Fruit fly (Drosophila melanogaster): ENCODE data around the gene Root.

Root gene

DNA sequence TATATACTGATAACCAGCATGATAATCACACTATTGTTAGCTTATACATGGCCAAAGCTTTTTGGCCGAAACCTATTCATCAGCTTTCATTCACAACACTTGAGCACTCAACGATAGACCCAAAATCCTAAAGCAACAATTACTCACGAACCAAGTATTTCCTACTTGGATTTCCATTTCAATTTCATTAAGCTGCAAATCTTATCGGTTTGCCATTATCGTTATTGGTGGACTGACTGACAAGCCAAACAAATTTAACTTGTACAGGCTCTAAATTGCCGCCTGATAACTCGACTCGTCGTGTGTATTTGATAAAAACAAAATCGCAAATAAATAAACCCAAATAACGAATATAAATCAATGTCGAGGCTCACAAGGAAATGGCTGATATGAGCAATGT, 28.1 kb upstream of the Root start:
- no peak for TF ChIP-seq CG8301 (tag; optimal IDR thresholded peaks at IDR 0.05)
- no peak for TF ChIP-seq CG34367 (tag; optimal IDR thresholded peaks at IDR 0.05)
- TF ChIP-seq CG17806 (tag; optimal IDR thresholded peaks at IDR 0.05), result no peak
- TF ChIP-seq CG8159 (tag; optimal IDR thresholded peaks at IDR 0.05), result no peak
- no peak for TF ChIP-seq CG10348 (GFP tag; IDR thresholded peaks at IDR 0.05)
- TF ChIP-seq CG4496 (GFP tag; IDR thresholded peaks at IDR 0.05), result no peak
- TF ChIP-seq gl (tag; optimal IDR thresholded peaks at IDR 0.05), result no peak

DNA sequence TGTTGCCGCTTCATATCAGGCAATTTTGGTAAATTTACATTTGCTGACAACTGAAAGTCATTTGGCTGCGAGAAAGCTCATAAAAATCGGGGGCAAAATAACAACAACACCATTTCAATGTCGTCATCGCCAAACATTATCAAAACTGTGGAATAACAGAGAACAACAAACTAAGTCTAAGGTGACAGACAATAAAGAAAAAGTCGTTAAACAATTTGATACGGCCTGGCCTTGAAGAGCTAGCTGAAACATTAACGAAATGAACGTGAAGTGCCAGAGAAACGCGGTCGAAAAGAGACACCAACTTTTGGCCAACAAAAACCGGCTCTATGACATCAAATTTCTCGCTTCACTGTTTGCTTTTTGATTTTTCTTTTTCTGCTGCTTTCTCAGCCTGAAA, 22.9 kb upstream of the Root start:
- no peak for TF ChIP-seq CG9948 (tag; optimal IDR thresholded peaks at IDR 0.05)
- no peak for TF ChIP-seq fd96Ca (GFP tag; IDR thresholded peaks at IDR 0.05)
- no peak for TF ChIP-seq CG10348 (GFP tag; IDR thresholded peaks at IDR 0.05)
- TF ChIP-seq CG13204 (GFP tag; optimal IDR thresholded peaks at IDR 0.05), result no peak

DNA sequence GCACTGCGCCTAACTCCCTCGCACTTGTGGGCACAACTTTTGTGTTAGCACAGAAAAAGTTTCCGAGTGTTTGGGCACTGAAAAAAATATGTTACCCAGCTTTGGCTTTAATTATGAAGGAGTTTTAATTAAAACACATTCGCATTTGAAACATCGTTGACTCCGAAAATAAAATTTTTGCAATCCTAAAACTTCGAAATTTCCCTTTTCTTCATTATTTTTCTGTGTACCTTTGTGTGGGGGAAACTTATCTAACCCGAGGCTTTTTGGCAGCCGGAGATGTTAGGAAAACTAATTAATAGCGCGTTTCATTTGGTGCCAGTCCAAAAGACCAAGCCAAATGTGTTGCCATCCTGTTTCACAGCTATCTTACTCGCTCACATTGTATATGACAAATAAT, 21.4 kb upstream of the Root start:
- TF ChIP-seq CG10348 (GFP tag; IDR thresholded peaks at IDR 0.05) (no peak), CG14655 (GFP tag; optimal IDR thresholded peaks at IDR 0.05) (no peak), CG9948 (tag; optimal IDR thresholded peaks at IDR 0.05) (no peak), CG4496 (GFP tag; IDR thresholded peaks at IDR 0.05) (peak; percentile 13; the same call in 1 of the 3 replicates)

DNA sequence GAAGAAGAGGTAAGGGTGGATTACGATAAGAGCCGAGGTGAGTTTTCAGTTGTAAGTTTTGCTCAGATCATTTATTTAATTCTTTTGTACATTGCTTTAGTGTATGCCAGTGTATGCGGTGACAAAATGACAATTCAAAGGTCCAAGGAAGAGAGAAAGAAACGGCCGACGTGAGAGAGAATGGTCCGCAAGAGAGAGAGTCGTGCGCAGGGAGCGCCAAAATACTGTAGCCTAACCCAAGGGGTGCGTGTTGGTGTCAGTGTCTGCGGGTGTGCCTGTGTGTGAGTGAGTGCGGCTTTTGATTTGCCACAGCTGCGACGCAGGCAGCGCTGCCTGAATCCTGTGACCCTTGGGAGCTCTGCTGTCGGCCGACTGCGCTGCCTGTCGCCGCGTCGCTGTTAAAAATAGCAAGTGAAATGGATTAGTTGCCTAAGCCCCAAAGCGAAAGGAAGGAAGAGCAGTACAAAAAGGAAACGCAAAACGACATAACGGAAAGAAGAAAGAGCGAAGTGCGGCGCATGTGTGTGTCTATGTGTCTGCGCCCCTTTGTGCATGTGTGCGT, 20.4 kb upstream of the Root start:
- TF ChIP-seq CG34367 (tag; optimal IDR thresholded peaks at IDR 0.05) (no peak), fd96Ca (GFP tag; IDR thresholded peaks at IDR 0.05) (0 out of 3 replicates have a peak, but pooled peaks have one; percentile 13), CG8301 (tag; optimal IDR thresholded peaks at IDR 0.05) (no peak), Pif1B (GFP tag; optimal IDR thresholded peaks at IDR 0.05) (no peak)

DNA sequence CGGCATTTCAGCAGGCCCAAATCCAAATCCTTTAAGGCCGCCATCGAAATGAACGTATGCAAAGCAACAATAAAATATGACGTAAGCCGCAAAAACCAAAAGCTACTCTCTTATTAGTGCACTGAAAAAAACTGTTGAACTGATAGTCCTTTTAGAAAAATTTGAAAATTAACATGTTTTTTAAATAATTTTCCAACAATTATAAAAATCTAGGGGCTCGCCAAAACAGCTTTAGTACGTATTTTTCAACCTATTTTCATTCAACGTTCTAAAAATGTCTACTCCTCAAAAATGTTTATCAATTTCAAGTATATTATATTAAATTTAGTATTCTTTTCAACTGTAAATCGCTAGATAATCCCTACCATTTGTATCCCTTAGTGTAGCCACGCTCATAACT, 19.7 kb upstream of the Root start:
- TF ChIP-seq CG34367 (tag; optimal IDR thresholded peaks at IDR 0.05), result no peak
- no peak for TF ChIP-seq CG14655 (GFP tag; optimal IDR thresholded peaks at IDR 0.05)
- no peak for TF ChIP-seq fd96Ca (GFP tag; IDR thresholded peaks at IDR 0.05)
- no peak for TF ChIP-seq CG4496 (GFP tag; IDR thresholded peaks at IDR 0.05)
- no peak for TF ChIP-seq gl (tag; optimal IDR thresholded peaks at IDR 0.05)
- no peak for TF ChIP-seq D1 (tag; optimal IDR thresholded peaks at IDR 0.05)
- no peak for TF ChIP-seq Snoo (tag; optimal IDR thresholded peaks at IDR 0.05)
- TF ChIP-seq CG32121 (GFP tag; IDR thresholded peaks at IDR 0.05), result no peak
- no peak for TF ChIP-seq CG9948 (tag; optimal IDR thresholded peaks at IDR 0.05)
- TF ChIP-seq CG8301 (tag; optimal IDR thresholded peaks at IDR 0.05), result no peak
- TF ChIP-seq EcR (GFP tag; optimal IDR thresholded peaks at IDR 0.05), result no peak
- no peak for TF ChIP-seq Pif1B (GFP tag; optimal IDR thresholded peaks at IDR 0.05)
- TF ChIP-seq CG13204 (GFP tag; optimal IDR thresholded peaks at IDR 0.05), result no peak
- no peak for TF ChIP-seq CG12605 (GFP tag; IDR thresholded peaks at IDR 0.05)
- TF ChIP-seq CG17806 (tag; optimal IDR thresholded peaks at IDR 0.05), result no peak
- no peak for TF ChIP-seq Pif1A (GFP tag; optimal IDR thresholded peaks at IDR 0.05)
- TF ChIP-seq Ets98B (GFP tag; IDR thresholded peaks at IDR 0.05), result no peak
- no peak for TF ChIP-seq CG10348 (GFP tag; IDR thresholded peaks at IDR 0.05)

DNA sequence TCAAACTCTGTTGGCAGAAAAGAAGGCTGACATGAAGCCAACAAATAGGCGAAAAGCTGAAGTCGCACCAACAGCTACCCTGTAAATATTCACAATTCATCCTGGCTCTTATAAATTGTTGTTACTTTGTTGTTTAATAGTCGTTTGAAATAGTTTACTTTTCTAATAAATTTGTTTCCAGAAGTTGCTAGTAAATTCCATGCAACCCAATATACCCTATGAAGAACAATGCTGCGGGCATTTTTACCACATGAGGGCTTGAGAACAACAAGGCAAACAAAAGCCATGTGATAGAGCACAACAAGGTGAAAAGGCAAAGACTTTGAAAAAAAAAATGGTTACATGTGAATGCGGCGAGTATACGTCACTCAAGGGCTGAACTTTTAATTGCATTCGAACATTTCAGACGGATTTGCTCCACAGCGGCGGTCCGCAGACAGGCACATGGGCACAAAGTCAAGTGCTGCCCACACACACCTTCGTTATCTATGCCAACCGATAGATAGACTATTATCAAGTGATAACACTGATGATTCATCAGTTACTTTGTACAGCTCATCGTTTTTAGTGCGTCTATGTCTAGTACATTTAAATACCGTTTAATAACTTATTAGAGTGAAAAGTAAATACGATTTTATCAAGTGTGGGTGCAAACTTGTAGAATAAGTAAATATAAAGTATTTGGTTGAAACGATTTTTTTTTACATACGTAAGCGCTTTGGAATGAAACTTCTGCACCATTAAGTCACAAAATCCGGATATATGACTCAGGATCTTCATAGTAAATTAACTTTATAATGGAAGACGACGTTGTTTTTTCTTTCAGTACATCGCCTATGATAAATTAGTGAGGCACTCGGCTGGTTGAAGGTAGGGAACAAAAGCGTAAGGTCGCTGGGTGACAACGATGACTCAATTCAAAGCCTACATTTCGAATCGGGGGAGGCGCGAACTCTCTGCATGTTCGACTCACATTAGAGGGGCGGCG, 13.8 kb upstream of the Root start:
- peak; percentile 28 for TF ChIP-seq gl (tag; optimal IDR thresholded peaks at IDR 0.05)
- TF ChIP-seq CG34367 (tag; optimal IDR thresholded peaks at IDR 0.05), result peak; percentile 48
- no peak for TF ChIP-seq CG10348 (GFP tag; IDR thresholded peaks at IDR 0.05)
- peak; percentile 76 for TF ChIP-seq CG12605 (GFP tag; IDR thresholded peaks at IDR 0.05)
- peak; percentile 58 for TF ChIP-seq CG8159 (tag; optimal IDR thresholded peaks at IDR 0.05)
- peak; percentile 81 for TF ChIP-seq Ets98B (GFP tag; IDR thresholded peaks at IDR 0.05)
- peak; percentile 85 for TF ChIP-seq fd96Ca (GFP tag; IDR thresholded peaks at IDR 0.05)
- peak; percentile 58 for TF ChIP-seq Pif1B (GFP tag; optimal IDR thresholded peaks at IDR 0.05)
- TF ChIP-seq CG14655 (GFP tag; optimal IDR thresholded peaks at IDR 0.05), result peak; percentile 74
- TF ChIP-seq CG13204 (GFP tag; optimal IDR thresholded peaks at IDR 0.05), result no peak
- TF ChIP-seq CG4496 (GFP tag; IDR thresholded peaks at IDR 0.05), result peak; percentile 75
- peak; percentile 59 for TF ChIP-seq CG9948 (tag; optimal IDR thresholded peaks at IDR 0.05)
- TF ChIP-seq CG17806 (tag; optimal IDR thresholded peaks at IDR 0.05), result peak; percentile 55
- peak; percentile 38 for TF ChIP-seq Snoo (tag; optimal IDR thresholded peaks at IDR 0.05)
- TF ChIP-seq Pif1A (GFP tag; optimal IDR thresholded peaks at IDR 0.05), result peak; percentile 76
- no peak for TF ChIP-seq D1 (tag; optimal IDR thresholded peaks at IDR 0.05)
- TF ChIP-seq EcR (GFP tag; optimal IDR thresholded peaks at IDR 0.05), result peak; percentile 47
- TF ChIP-seq CG8301 (tag; optimal IDR thresholded peaks at IDR 0.05), result peak; percentile 70
- TF ChIP-seq CG32121 (GFP tag; IDR thresholded peaks at IDR 0.05), result peak; percentile 79; the same call in 1 of the 2 replicates
- 0 out of 2 replicates have a peak, but pooled peaks have one; percentile 41 for TF ChIP-seq rn (GFP tag; IDR thresholded peaks at IDR 0.05)
- peak; percentile 62 for TF ChIP-seq CG15710 (tag; optimal IDR thresholded peaks at IDR 0.05)
